Worm (Caenorhabditis elegans) whole organism, L3 larva: Measurements from ENCODE around the gene dod-6.

ENCODE experiments used
- ZK546.5 ChIP-seq: sonication (generic microtip); optimal IDR thresholded peaks from 2 replicates; lab custom pipeline; 2017; ENCODE audit warnings: missing biosample characterization, missing genetic modification characterization
- aly-2 ChIP-seq: fragments of 150-350 bp; optimal IDR thresholded peaks from 2 replicates; lab custom pipeline; 2014; ENCODE audit warnings: missing biosample characterization, missing genetic modification characterization
- ama-1 ChIP-seq: fragments of 150-350 bp; optimal IDR thresholded peaks from 2 replicates; lab custom pipeline; 2018
- ceh-28 ChIP-seq: fragments of 150-350 bp; optimal IDR thresholded peaks from 2 replicates; lab custom pipeline; 2014; ENCODE audit warnings: missing biosample characterization, missing genetic modification reagents, missing genetic modification characterization
- elt-2 ChIP-seq: sonication (generic microtip); optimal IDR thresholded peaks from 2 replicates; lab custom pipeline; 2016; ENCODE audit warnings: missing genetic modification reagents, mild to moderate bottlenecking, missing genetic modification characterization, missing compliant biosample characterization
- fos-1 ChIP-seq: fragments of 150-350 bp; optimal IDR thresholded peaks from 2 replicates; lab custom pipeline; 2014; ENCODE audit warnings: missing biosample characterization, missing genetic modification characterization
- hmg-11 ChIP-seq: sonication (generic microtip); optimal IDR thresholded peaks from 2 replicates; lab custom pipeline; 2016; ENCODE audit warnings: missing genetic modification characterization, missing compliant biosample characterization
- nhr-77 ChIP-seq: fragments of 150-350 bp; optimal IDR thresholded peaks from 2 replicates; lab custom pipeline; 2014; ENCODE audit warnings: missing biosample characterization, missing genetic modification characterization
- ztf-11 ChIP-seq: fragments of 150-350 bp; optimal IDR thresholded peaks from 2 replicates; lab custom pipeline; 2014; ENCODE audit warnings: missing biosample characterization, missing genetic modification characterization

ce11 chrIII:10156269-10156668 is 41.2 kb upstream of the dod-6 start:
- no peak for TF ChIP-seq ztf-11 (tag; lab: Kevin White, UChicago)
- TF ChIP-seq ceh-28 (tag; lab: Kevin White, UChicago): no peak
- TF ChIP-seq ZK546.5 (tag; lab: Kevin White, UChicago): no peak
- no peak for TF ChIP-seq elt-2 (tag; lab: Kevin White, UChicago)
- no peak for TF ChIP-seq aly-2 (tag; lab: Kevin White, UChicago)
- TF ChIP-seq fos-1 (tag; lab: Kevin White, UChicago): no peak
- no peak for TF ChIP-seq ama-1 (lab: Kevin White, UChicago)
- TF ChIP-seq hmg-11 (tag; lab: Kevin White, UChicago): no peak
- TF ChIP-seq nhr-77 (tag; lab: Kevin White, UChicago): no peak
